Fruit fly (Drosophila melanogaster) whole organism, wandering third instar larva: Measurements from ENCODE around the gene CG10874.
A peak's percentile ranks its signal among the peaks of the same experiment; 100 is the strongest.

Experiments
- Abd-B ChIP-seq: fragments of >200 bp; optimal IDR thresholded peaks from 2 replicates; lab custom pipeline; 2017; ENCODE audit warnings: missing biosample characterization, missing genetic modification characterization
- CG32264 ChIP-seq: fragments of 200-800 bp; sonication (Bioruptor generic); optimal IDR thresholded peaks from 2 replicates; lab custom pipeline; 2016; ENCODE audit warnings: missing biosample characterization, missing genetic modification characterization
- CG9705 ChIP-seq: fragments of 200-800 bp; sonication (Bioruptor generic); optimal IDR thresholded peaks from 2 replicates; lab custom pipeline; 2018; ENCODE audit warnings: missing biosample characterization, mild to moderate bottlenecking, missing genetic modification characterization
- CrebA ChIP-seq: fragments of 200-800 bp; sonication (Bioruptor generic); optimal IDR thresholded peaks from 2 replicates; lab custom pipeline; 2016; ENCODE audit warnings: missing biosample characterization, mild to moderate bottlenecking, missing genetic modification characterization, borderline replicate concordance
- Dfd ChIP-seq: fragments of >200 bp; optimal IDR thresholded peaks from 2 replicates; lab custom pipeline; 2017; ENCODE audit warnings: missing biosample characterization, missing genetic modification characterization
- Dif ChIP-seq: fragments of 200-275, 200-300 bp; sonication (Bioruptor generic); optimal IDR thresholded peaks from 2 replicates; lab custom pipeline; 2018; ENCODE audit warnings: missing biosample characterization, missing genetic modification characterization; ENCODE audit not compliant: partially characterized antibody
- GATAd ChIP-seq: sonication (Bioruptor generic); optimal IDR thresholded peaks from 2 replicates; lab custom pipeline; 2016; ENCODE audit warnings: missing biosample characterization, missing genetic modification characterization
- HLH106 ChIP-seq: fragments of 200-800 bp; optimal IDR thresholded peaks from 3 replicates; lab custom pipeline; 2019; ENCODE audit warnings: missing biosample characterization, mild to moderate bottlenecking, missing genetic modification characterization, moderate library complexity
- Hnf4 ChIP-seq: fragments of 200-800 bp; sonication (Bioruptor generic); optimal IDR thresholded peaks from 2 replicates; lab custom pipeline; 2016; ENCODE audit warnings: missing biosample characterization, mild to moderate bottlenecking, missing genetic modification characterization
- Hr78 ChIP-seq: fragments of >200 bp; optimal IDR thresholded peaks from 2 replicates; lab custom pipeline; 2017; ENCODE audit warnings: missing biosample characterization, missing genetic modification characterization
- Hr83 ChIP-seq: fragments of 200-300 bp; sonication (Bioruptor generic); optimal IDR thresholded peaks from 2 replicates; lab custom pipeline; 2016; ENCODE audit warnings: missing biosample characterization, mild to moderate bottlenecking, missing genetic modification characterization, moderate library complexity; ENCODE audit not compliant: poor library complexity, severe bottlenecking
- Jra ChIP-seq: sonication (Bioruptor generic); optimal IDR thresholded peaks from 2 replicates; lab custom pipeline; 2016; ENCODE audit warnings: missing biosample characterization, missing genetic modification characterization
- Mio ChIP-seq: sonication (Bioruptor generic); optimal IDR thresholded peaks from 2 replicates; lab custom pipeline; 2016; ENCODE audit warnings: missing biosample characterization, missing genetic modification characterization
- Myc ChIP-seq: fragments of >200 bp; optimal IDR thresholded peaks from 2 replicates; lab custom pipeline; 2017
- N ChIP-seq: fragments of >200 bp; optimal IDR thresholded peaks from 2 replicates; lab custom pipeline; 2018; ENCODE audit warnings: missing biosample characterization, missing external identifiers, missing genetic modification characterization
- OdsH ChIP-seq: fragments of 200-800 bp; sonication (Bioruptor generic); optimal IDR thresholded peaks from 2 replicates; lab custom pipeline; 2016; ENCODE audit warnings: missing biosample characterization, mild to moderate bottlenecking, missing genetic modification characterization
- Rel ChIP-seq, 2 experiments: fragments of 200-800 bp; sonication (Bioruptor generic) in 1 of 2; optimal IDR thresholded peaks; 2 replicates in 1 of 2; 3 replicates in 1 of 2; lab custom pipeline; 2016 to 2019; ENCODE audit warnings: mild to moderate bottlenecking in 2 of 2, missing biosample characterization in 2 of 2, missing genetic modification characterization in 2 of 2, moderate library complexity in 1 of 2
- Sp1 ChIP-seq: fragments of 200-800 bp; sonication (Bioruptor generic); optimal IDR thresholded peaks from 3 replicates; lab custom pipeline; 2019; ENCODE audit warnings: missing biosample characterization, mild to moderate bottlenecking, missing genetic modification characterization, moderate library complexity
- Vsx2 ChIP-seq: fragments of 200-300, 225-300 bp; sonication (Bioruptor generic); optimal IDR thresholded peaks from 2 replicates; lab custom pipeline; 2018; ENCODE audit warnings: missing biosample characterization, missing genetic modification characterization; ENCODE audit not compliant: partially characterized antibody
- br ChIP-seq: fragments of 200-800 bp; sonication (Bioruptor generic); optimal IDR thresholded peaks from 2 replicates; lab custom pipeline; 2016; ENCODE audit warnings: missing biosample characterization, missing genetic modification characterization
- brk ChIP-seq: fragments of 200-800 bp; sonication (Bioruptor generic); optimal IDR thresholded peaks from 2 replicates; lab custom pipeline; 2016; ENCODE audit warnings: missing biosample characterization, mild to moderate bottlenecking, missing genetic modification characterization
- dl ChIP-seq, 2 experiments: fragments of 175-275, 200-275 bp in 1 of 2; fragments of 200-275 bp in 1 of 2; sonication (Bioruptor generic); optimal IDR thresholded peaks; lab custom pipeline; 2018; ENCODE audit warnings: mild to moderate bottlenecking in 2 of 2, missing biosample characterization in 2 of 2, missing genetic modification characterization in 2 of 2, moderate library complexity in 2 of 2; ENCODE audit not compliant: partially characterized antibody in 2 of 2, insufficient read depth in 1 of 2
- dmrt93B ChIP-seq: fragments of 200-800 bp; sonication (Bioruptor generic); optimal IDR thresholded peaks from 2 replicates; lab custom pipeline; 2018; ENCODE audit warnings: missing biosample characterization, mild to moderate bottlenecking, missing genetic modification characterization
- dsf ChIP-seq: sonication (Bioruptor generic); optimal IDR thresholded peaks from 2 replicates; lab custom pipeline; 2016; ENCODE audit warnings: missing biosample characterization, missing genetic modification characterization, borderline replicate concordance
- ey ChIP-seq: fragments of 200-800 bp; sonication (Bioruptor generic); optimal IDR thresholded peaks from 2 replicates; lab custom pipeline; 2016; ENCODE audit warnings: missing biosample characterization, missing genetic modification characterization
- foxo ChIP-seq, 2 experiments: fragments of 200-800 bp; sonication (Bioruptor generic); optimal IDR thresholded peaks; 2 replicates in 1 of 2; 3 replicates in 1 of 2; lab custom pipeline; 2016 to 2017; ENCODE audit warnings: missing biosample characterization in 2 of 2, missing genetic modification characterization in 2 of 2
- fru ChIP-seq: fragments of 200-800 bp; sonication (Bioruptor generic); optimal IDR thresholded peaks from 3 replicates; lab custom pipeline; 2016; ENCODE audit warnings: missing biosample characterization, mild to moderate bottlenecking, missing genetic modification characterization
- h ChIP-seq: fragments of 200-800 bp; sonication (Bioruptor generic); optimal IDR thresholded peaks from 3 replicates; lab custom pipeline; 2016; ENCODE audit warnings: missing biosample characterization, mild to moderate bottlenecking, missing genetic modification characterization
- jim ChIP-seq: fragments of 175-275, 200-325 bp; sonication (Bioruptor generic); optimal IDR thresholded peaks from 2 replicates; lab custom pipeline; 2016; ENCODE audit warnings: missing biosample characterization, mild to moderate bottlenecking, missing genetic modification characterization
- lola ChIP-seq: fragments of >200 bp; optimal IDR thresholded peaks from 2 replicates; lab custom pipeline; 2017; ENCODE audit warnings: missing biosample characterization, missing genetic modification characterization
- pan ChIP-seq: fragments of >200 bp; optimal IDR thresholded peaks from 2 replicates; lab custom pipeline; 2017
- psq ChIP-seq: fragments of 200-800 bp; sonication (Bioruptor generic); optimal IDR thresholded peaks from 3 replicates; lab custom pipeline; 2017; ENCODE audit warnings: missing biosample characterization, mild to moderate bottlenecking, missing genetic modification characterization, moderate library complexity
- rgr ChIP-seq: fragments of 200-800 bp; sonication (Bioruptor generic); optimal IDR thresholded peaks from 3 replicates; lab custom pipeline; 2016; ENCODE audit warnings: missing biosample characterization, mild to moderate bottlenecking, missing genetic modification characterization
- sage ChIP-seq: fragments of 200-800 bp; sonication (Bioruptor generic); optimal IDR thresholded peaks from 2 replicates; lab custom pipeline; 2016; ENCODE audit warnings: missing biosample characterization, mild to moderate bottlenecking, missing genetic modification characterization
- sv ChIP-seq: fragments of 200-800 bp; sonication (Bioruptor generic); optimal IDR thresholded peaks from 3 replicates; lab custom pipeline; 2016; ENCODE audit warnings: missing biosample characterization, missing genetic modification characterization
- tai ChIP-seq: sonication (Bioruptor generic); optimal IDR thresholded peaks from 2 replicates; lab custom pipeline; 2016; ENCODE audit warnings: missing biosample characterization, missing genetic modification characterization
- usp ChIP-seq: fragments of >200 bp; optimal IDR thresholded peaks from 2 replicates; lab custom pipeline; 2017; ENCODE audit warnings: missing biosample characterization, missing genetic modification characterization
- woc ChIP-seq: sonication (Bioruptor generic); optimal IDR thresholded peaks from 2 replicates; lab custom pipeline; 2016; ENCODE audit warnings: missing biosample characterization, mild to moderate bottlenecking, missing genetic modification characterization

Gene CG10874

dm6 chr2L:2198119-2198494, 5.9 kb upstream of the CG10874 start:
- TF ChIP-seq Dif (peak; percentile 27), dl (GFP tag; optimal IDR thresholded peaks at IDR 0.05; lab: Kevin White, UChicago; ENCODE audit: insufficient read depth in 1 of 2, partially characterized antibody in 2 of 2) (peak in 1 of 2 experiments; percentile 23), sv (GFP tag; lab: Kevin White, UChicago) (no peak)

DNA sequence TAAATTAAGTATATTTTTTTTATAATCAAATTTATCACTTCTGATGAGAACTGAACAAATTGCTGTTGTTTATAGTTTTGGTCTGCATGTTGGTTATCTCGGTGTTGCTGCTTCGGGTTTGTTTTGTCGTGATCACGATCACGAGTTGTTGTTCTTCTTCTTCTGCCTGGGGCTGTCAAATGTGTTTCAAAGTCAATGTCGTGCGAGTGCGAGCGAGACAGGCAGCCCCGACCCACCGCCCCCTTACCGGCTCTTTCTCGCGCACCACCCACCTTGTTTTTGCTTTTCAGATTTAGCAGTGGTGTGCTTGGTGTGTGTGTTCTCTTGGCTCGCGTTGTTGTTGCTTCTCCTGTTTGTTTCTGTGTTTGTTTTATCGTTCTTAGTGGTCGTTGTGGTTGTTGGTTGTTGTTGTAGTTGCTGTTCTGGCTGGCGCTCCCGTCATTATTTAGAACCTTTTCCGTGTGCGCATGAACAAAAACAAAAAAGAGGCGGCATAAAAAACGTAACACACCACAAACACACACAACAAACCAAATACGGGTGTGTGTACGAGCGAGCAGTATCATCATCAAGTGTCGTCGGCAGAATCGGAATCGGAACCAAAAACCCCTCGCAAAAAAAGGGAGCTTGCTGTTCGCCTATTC, 5.4 kb upstream of the CG10874 start, which contains the start of gene COX7AL2:
COX7AL2 (minus strand) TSS at position 438 of the 644 bp plus-strand sequence.
- TF ChIP-seq fru (GFP tag; lab: Kevin White, UChicago) = no peak
- TF ChIP-seq sage (GFP tag; lab: Kevin White, UChicago) = no peak
- peak in 1 of 2 experiments; percentile 49 for TF ChIP-seq dl (GFP tag; optimal IDR thresholded peaks at IDR 0.05; lab: Kevin White, UChicago; ENCODE audit: insufficient read depth in 1 of 2, partially characterized antibody in 2 of 2)
- no peak for TF ChIP-seq CG9705 (GFP tag; lab: Kevin White, UChicago)
- peak in 1 of 2 experiments; percentile 46 for TF ChIP-seq foxo (GFP tag; optimal IDR thresholded peaks at IDR 0.05; lab: Kevin White, UChicago)
- no peak for TF ChIP-seq CrebA (GFP tag; lab: Kevin White, UChicago)
- TF ChIP-seq usp (GFP tag; lab: Kevin White, UChicago) = no peak
- no peak for TF ChIP-seq Dfd (GFP tag; lab: Kevin White, UChicago)
- TF ChIP-seq lola (GFP tag; lab: Kevin White, UChicago) = no peak
- TF ChIP-seq br = no peak
- no peak for TF ChIP-seq Jra (GFP tag; lab: Kevin White, UChicago)
- TF ChIP-seq dsf (GFP tag; lab: Kevin White, UChicago) = no peak
- peak; percentile 5 for TF ChIP-seq Sp1
- TF ChIP-seq dmrt93B = peak; percentile 8
- TF ChIP-seq Myc (lab: Kevin White, UChicago) = no peak
- peak; percentile 63 for TF ChIP-seq psq (GFP tag; lab: Kevin White, UChicago)
- TF ChIP-seq Rel (GFP tag; optimal IDR thresholded peaks at IDR 0.05; lab: Kevin White, UChicago) = no peak
- peak; percentile 65 for TF ChIP-seq Rel (tag; optimal IDR thresholded peaks at IDR 0.05; lab: Kevin White, UChicago)
- TF ChIP-seq GATAd (GFP tag; lab: Kevin White, UChicago) = no peak
- no peak for TF ChIP-seq Vsx2 (GFP tag; lab: Kevin White, UChicago)
- TF ChIP-seq Hr83 (GFP tag; lab: Kevin White, UChicago) = peak; percentile 49
- peak; percentile 7 for TF ChIP-seq HLH106 (tag; lab: Kevin White, UChicago)
- no peak for TF ChIP-seq CG32264
- TF ChIP-seq Hr78 (GFP tag; lab: Kevin White, UChicago) = no peak
- TF ChIP-seq jim (GFP tag; lab: Kevin White, UChicago) = no peak
- TF ChIP-seq Abd-B (GFP tag; lab: Kevin White, UChicago) = no peak
- no peak for TF ChIP-seq Mio (GFP tag; lab: Kevin White, UChicago)
- TF ChIP-seq Dif = no peak
- no peak for TF ChIP-seq ey (GFP tag; lab: Kevin White, UChicago)
- no peak for TF ChIP-seq N (GFP tag; lab: Kevin White, UChicago)
- TF ChIP-seq h (GFP tag; lab: Kevin White, UChicago) = no peak
- no peak for TF ChIP-seq sv (GFP tag; lab: Kevin White, UChicago)
- TF ChIP-seq rgr (GFP tag; lab: Kevin White, UChicago) = peak; percentile 52
- TF ChIP-seq brk = no peak
- no peak for TF ChIP-seq pan (lab: Kevin White, UChicago)
- no peak for TF ChIP-seq Hnf4 (GFP tag; lab: Kevin White, UChicago)
- TF ChIP-seq OdsH = peak; percentile 44
- no peak for TF ChIP-seq tai (GFP tag; lab: Kevin White, UChicago)
- no peak for TF ChIP-seq woc (GFP tag; lab: Kevin White, UChicago)
